Worm (Caenorhabditis elegans) whole organism, L2 larva: ENCODE data around the gene C14A4.8.

Experiments
- R02D3.7 ChIP-seq: fragments of 150-350 bp; optimal IDR thresholded peaks from 2 replicates; lab custom pipeline; 2014; ENCODE audit warnings: missing biosample characterization, missing genetic modification characterization
- blmp-1 ChIP-seq: sonication (generic microtip); optimal IDR thresholded peaks from 2 replicates; lab custom pipeline; 2017; ENCODE audit warnings: missing genetic modification characterization, mild to moderate bottlenecking, missing compliant biosample characterization, antibody characterized with exemption, moderate library complexity; ENCODE audit not compliant: insufficient read depth
- gmeb-1 ChIP-seq: fragments of 150-350 bp; optimal IDR thresholded peaks from 2 replicates; lab custom pipeline; 2014; ENCODE audit warnings: missing biosample characterization, missing genetic modification characterization
- lin-11 ChIP-seq: fragments of 150-350 bp; sonication (generic microtip); optimal IDR thresholded peaks from 2 replicates; lab custom pipeline; 2014; ENCODE audit warnings: missing biosample characterization, missing genetic modification characterization, inconsistent platforms, mixed read lengths
- lin-13 ChIP-seq: fragments of 150-350 bp; optimal IDR thresholded peaks from 2 replicates; lab custom pipeline; 2014; ENCODE audit warnings: missing biosample characterization, missing genetic modification reagents, missing genetic modification characterization
- nhr-11 ChIP-seq: fragments of 150-350 bp; optimal IDR thresholded peaks from 2 replicates; lab custom pipeline; 2014; ENCODE audit warnings: missing biosample characterization, missing genetic modification characterization
- nhr-12 ChIP-seq: fragments of 150-350 bp; optimal IDR thresholded peaks from 2 replicates; lab custom pipeline; 2014; ENCODE audit warnings: missing biosample characterization, missing genetic modification characterization
- skn-1 ChIP-seq: sonication (generic microtip); optimal IDR thresholded peaks from 2 replicates; lab custom pipeline; 2017; ENCODE audit warnings: missing biosample characterization, missing genetic modification characterization
- sma-3 ChIP-seq: sonication (generic microtip); optimal IDR thresholded peaks from 2 replicates; lab custom pipeline; 2016; ENCODE audit warnings: missing genetic modification reagents, missing genetic modification characterization, missing compliant biosample characterization
- snpc-4 ChIP-seq: fragments of 150-350 bp; optimal IDR thresholded peaks from 2 replicates; lab custom pipeline; 2014; ENCODE audit warnings: missing biosample characterization, missing genetic modification characterization

DNA sequence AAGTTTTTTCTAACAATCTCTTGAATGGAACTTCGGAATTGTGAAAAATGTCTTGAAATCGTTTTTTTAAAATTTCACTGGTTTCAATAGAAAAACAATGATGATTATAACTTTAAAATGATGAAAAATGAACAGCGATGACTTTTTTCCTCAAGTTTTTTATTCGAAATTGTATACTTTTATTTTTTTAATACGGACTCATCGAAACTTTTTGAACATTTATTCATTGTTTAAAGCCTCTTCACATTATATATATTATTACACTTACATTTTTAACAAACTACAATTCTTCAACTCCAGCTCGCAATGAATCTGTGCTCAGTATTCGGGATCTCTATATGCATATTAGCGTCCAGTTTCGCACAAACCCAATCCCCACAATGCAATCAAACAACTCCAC lies 30.0 kb upstream of the C14A4.8 start, which contains the start of gene M28.8:
- no peak for TF ChIP-seq R02D3.7 (tag; lab: Kevin White, UChicago)
- TF ChIP-seq sma-3 (GFP tag; lab: Kevin White, UChicago), result no peak
- TF ChIP-seq skn-1 (tag; lab: Kevin White, UChicago), result no peak
- TF ChIP-seq nhr-11 (tag; lab: Kevin White, UChicago), result no peak
- TF ChIP-seq lin-11, result no peak
- TF ChIP-seq lin-13, result no peak
- no peak for TF ChIP-seq gmeb-1 (tag; lab: Kevin White, UChicago)
- TF ChIP-seq nhr-12 (tag; lab: Kevin White, UChicago), result no peak
- no peak for TF ChIP-seq snpc-4 (tag; lab: Kevin White, UChicago)
- TF ChIP-seq blmp-1 (tag; lab: Kevin White, UChicago), result no peak
